Fruit fly (Drosophila melanogaster) whole organism, embryonic: ENCODE measurements around the gene Glg1.
A peak's percentile ranks its signal among the peaks of the same experiment; 100 is the strongest.

Experiments used
- Asciz ChIP-seq: fragments of 200-800 bp; sonication (Bioruptor generic); optimal IDR thresholded peaks from 2 replicates; lab custom pipeline; 2017; ENCODE audit warnings: missing biosample characterization, mild to moderate bottlenecking, missing genetic modification characterization, missing genetic modification reagents
- CG10654 ChIP-seq: fragments of 200-800 bp; sonication (Bioruptor generic); optimal IDR thresholded peaks from 2 replicates; lab custom pipeline; 2016; ENCODE audit warnings: missing biosample characterization, missing genetic modification characterization
- CG11093 ChIP-seq: fragments of 200-800 bp; sonication (Bioruptor generic); IDR thresholded peaks from 3 replicates; pipeline ENCODE4 v1.3.6; 2022; ENCODE audit warnings: missing biosample characterization, missing genetic modification characterization
- CG12104 ChIP-seq: fragments of 200-800 bp; sonication (Bioruptor generic); optimal IDR thresholded peaks from 3 replicates; lab custom pipeline; 2016; ENCODE audit warnings: missing biosample characterization, missing genetic modification characterization
- CG12155 ChIP-seq: fragments of 200-800 bp; sonication (Bioruptor generic); optimal IDR thresholded peaks from 3 replicates; lab custom pipeline; 2016; ENCODE audit warnings: missing biosample characterization, missing genetic modification characterization
- CG12219 ChIP-seq: fragments of 200-800 bp; sonication (Bioruptor generic); optimal IDR thresholded peaks from 3 replicates; lab custom pipeline; 2018; ENCODE audit warnings: missing biosample characterization, mild to moderate bottlenecking, missing genetic modification characterization
- CG12942 ChIP-seq: fragments of 200-800 bp; sonication (Bioruptor generic); optimal IDR thresholded peaks from 3 replicates; lab custom pipeline; 2016; ENCODE audit warnings: missing biosample characterization, missing genetic modification characterization
- CG14014 ChIP-seq: fragments of 200-800 bp; sonication (Bioruptor generic); IDR thresholded peaks from 2 replicates; pipeline ENCODE4 v1.3.6; 2022; ENCODE audit warnings: missing biosample characterization, missing genetic modification characterization
- CG14965 ChIP-seq: fragments of 200-800 bp; sonication (Bioruptor generic); optimal IDR thresholded peaks from 2 replicates; lab custom pipeline; 2016; ENCODE audit warnings: missing biosample characterization, missing genetic modification characterization, borderline replicate concordance
- CG15011 ChIP-seq: fragments of 200-800 bp; sonication (Bioruptor generic); optimal IDR thresholded peaks from 3 replicates; lab custom pipeline; 2018; ENCODE audit warnings: missing biosample characterization, mild to moderate bottlenecking, missing genetic modification characterization
- CG15479 ChIP-seq: fragments of 200-800 bp; sonication (Bioruptor generic); optimal IDR thresholded peaks from 3 replicates; lab custom pipeline; 2019; ENCODE audit warnings: missing biosample characterization, mild to moderate bottlenecking, missing genetic modification characterization, moderate library complexity
- CG16813 ChIP-seq: fragments of 200-800 bp; sonication (Bioruptor generic); IDR thresholded peaks from 3 replicates; pipeline ENCODE4 v1.3.6; 2022; ENCODE audit warnings: missing biosample characterization, missing genetic modification characterization; ENCODE audit not compliant: partially characterized antibody
- CG17186 ChIP-seq: fragments of 200-800 bp; sonication (Bioruptor generic); optimal IDR thresholded peaks from 3 replicates; lab custom pipeline; 2017; ENCODE audit warnings: missing biosample characterization, missing genetic modification reagents, missing genetic modification characterization
- CG17912 ChIP-seq: fragments of 200-800 bp; sonication (Bioruptor generic); optimal IDR thresholded peaks from 2 replicates; lab custom pipeline; 2018; ENCODE audit warnings: missing biosample characterization, mild to moderate bottlenecking, missing genetic modification characterization
- CG34422 ChIP-seq: fragments of 200-800 bp; sonication (Bioruptor generic); IDR thresholded peaks from 3 replicates; pipeline ENCODE4 v1.3.6; 2022; ENCODE audit warnings: missing biosample characterization, missing genetic modification characterization
- CG43689 ChIP-seq: fragments of 200-800 bp; sonication (Bioruptor generic); IDR thresholded peaks from 2 replicates; pipeline ENCODE4 v1.3.6; 2022; ENCODE audit warnings: missing biosample characterization, missing genetic modification characterization
- CG6175 ChIP-seq: fragments of 200-800 bp; sonication (Bioruptor generic); IDR thresholded peaks from 3 replicates; pipeline ENCODE4 v1.3.6; 2022; ENCODE audit warnings: missing biosample characterization, missing genetic modification characterization
- CG7357 ChIP-seq: fragments of 200-800 bp; sonication (Bioruptor generic); IDR thresholded peaks from 3 replicates; pipeline ENCODE4 v1.3.6; 2022; ENCODE audit warnings: missing biosample characterization, missing genetic modification characterization
- CG7372 ChIP-seq: fragments of 200-800 bp; sonication (Bioruptor generic); IDR thresholded peaks from 2 replicates; pipeline ENCODE4 v1.3.6; 2022; ENCODE audit warnings: missing biosample characterization, missing genetic modification characterization
- CG7556 ChIP-seq: fragments of 200-800 bp; sonication (Bioruptor generic); optimal IDR thresholded peaks from 2 replicates; lab custom pipeline; 2017; ENCODE audit warnings: missing biosample characterization, mild to moderate bottlenecking, missing genetic modification characterization
- CG7963 ChIP-seq: fragments of 200-800 bp; sonication (Bioruptor generic); IDR thresholded peaks from 3 replicates; pipeline ENCODE4 v1.3.6; 2022; ENCODE audit warnings: missing biosample characterization, missing genetic modification characterization; ENCODE audit not compliant: partially characterized antibody
- CG8089 ChIP-seq: fragments of 200-800 bp; sonication (Bioruptor generic); optimal IDR thresholded peaks from 3 replicates; lab custom pipeline; 2016; ENCODE audit warnings: missing biosample characterization, missing genetic modification characterization
- CG8290 ChIP-seq, 3 experiments: fragments of 200-800 bp; sonication (Bioruptor generic); optimal IDR thresholded peaks; 2 replicates each; lab custom pipeline; 2016 to 2019; ENCODE audit warnings: missing biosample characterization in 3 of 3, missing genetic modification characterization in 3 of 3, mild to moderate bottlenecking in 2 of 3, moderate library complexity in 1 of 3
- CoRest ChIP-seq: fragments of 200-800 bp; sonication (Bioruptor generic); optimal IDR thresholded peaks from 3 replicates; lab custom pipeline; 2018; ENCODE audit warnings: missing biosample characterization, mild to moderate bottlenecking, missing genetic modification characterization, moderate library complexity
- D19A ChIP-seq: fragments of 200-800 bp; optimal IDR thresholded peaks from 3 replicates; lab custom pipeline; 2019; ENCODE audit warnings: missing biosample characterization, mild to moderate bottlenecking, missing genetic modification characterization, moderate library complexity
- Dek ChIP-seq: fragments of 200-800 bp; sonication (Bioruptor generic); optimal IDR thresholded peaks from 3 replicates; lab custom pipeline; 2019; ENCODE audit warnings: missing biosample characterization, mild to moderate bottlenecking, missing genetic modification characterization, moderate library complexity
- Dip3 ChIP-seq: fragments of 200-800 bp; sonication (Bioruptor generic); optimal IDR thresholded peaks from 3 replicates; lab custom pipeline; 2016; ENCODE audit warnings: missing biosample characterization, missing genetic modification characterization
- Dref ChIP-seq: fragments of 200-800 bp; sonication (Bioruptor generic); IDR thresholded peaks from 2 replicates; pipeline ENCODE4 v1.3.6; 2022; ENCODE audit warnings: missing biosample characterization, missing genetic modification characterization
- H15 ChIP-seq: fragments of 200-800 bp; sonication (Bioruptor generic); IDR thresholded peaks from 3 replicates; pipeline ENCODE4 v1.3.6; 2022; ENCODE audit warnings: missing biosample characterization, missing genetic modification characterization
- Hey ChIP-seq: fragments of 200-800 bp; sonication (Bioruptor generic); optimal IDR thresholded peaks from 3 replicates; lab custom pipeline; 2018; ENCODE audit warnings: missing biosample characterization, mild to moderate bottlenecking, missing genetic modification characterization
- HmgD ChIP-seq: fragments of 200-800 bp; sonication (Bioruptor generic); optimal IDR thresholded peaks from 3 replicates; lab custom pipeline; 2016; ENCODE audit warnings: missing biosample characterization, missing genetic modification characterization
- Hmr ChIP-seq: fragments of 200-800 bp; sonication (Bioruptor generic); optimal IDR thresholded peaks from 3 replicates; lab custom pipeline; 2017; ENCODE audit warnings: mild to moderate bottlenecking, missing biosample characterization, missing genetic modification reagents, missing genetic modification characterization
- Opbp ChIP-seq: fragments of 200-800 bp; sonication (Bioruptor generic); IDR thresholded peaks from 3 replicates; pipeline ENCODE4 v1.3.6; 2022; ENCODE audit warnings: missing biosample characterization, missing genetic modification characterization; ENCODE audit not compliant: partially characterized antibody
- Six4 ChIP-seq: fragments of 200-800 bp; sonication (Bioruptor generic); optimal IDR thresholded peaks from 2 replicates; lab custom pipeline; 2016; ENCODE audit warnings: missing biosample characterization, missing genetic modification characterization
- bsh ChIP-seq, 2 experiments: fragments of 200-800 bp; sonication (Bioruptor generic); optimal IDR thresholded peaks; 2 replicates each; lab custom pipeline; 2017 to 2018; ENCODE audit warnings: mild to moderate bottlenecking in 2 of 2, missing biosample characterization in 2 of 2, missing genetic modification characterization in 2 of 2, moderate library complexity in 1 of 2
- chinmo ChIP-seq: fragments of 200-800 bp; sonication (Bioruptor generic); IDR thresholded peaks from 4 replicates; pipeline ENCODE4 v1.3.6; 2022; ENCODE audit warnings: missing biosample characterization, missing genetic modification characterization; ENCODE audit not compliant: partially characterized antibody
- croc ChIP-seq: fragments of 200-800 bp; sonication (Bioruptor generic); conservative IDR thresholded peaks from 3 replicates; pipeline ENCODE4 v1.3.6; 2022; ENCODE audit warnings: missing biosample characterization, missing genetic modification characterization
- exex ChIP-seq: fragments of 200-800 bp; sonication (Bioruptor generic); optimal IDR thresholded peaks from 4 replicates; lab custom pipeline; 2018; ENCODE audit warnings: missing biosample characterization, mild to moderate bottlenecking, missing genetic modification characterization, moderate library complexity
- gfzf ChIP-seq: fragments of 200-800 bp; sonication (Bioruptor generic); optimal IDR thresholded peaks from 2 replicates; lab custom pipeline; 2016; ENCODE audit warnings: missing biosample characterization, mild to moderate bottlenecking, missing genetic modification characterization, moderate library complexity
- hbn ChIP-seq: fragments of 200-800 bp; sonication (Bioruptor generic); IDR thresholded peaks from 2 replicates; pipeline ENCODE4 v1.3.6; 2022; ENCODE audit warnings: missing biosample characterization, missing genetic modification characterization; ENCODE audit not compliant: partially characterized antibody
- jing ChIP-seq: fragments of 200-800 bp; sonication (Bioruptor generic); optimal IDR thresholded peaks from 2 replicates; lab custom pipeline; 2018; ENCODE audit warnings: missing biosample characterization, mild to moderate bottlenecking, missing genetic modification characterization
- knrl ChIP-seq: fragments of 200-800 bp; sonication (Bioruptor generic); IDR thresholded peaks from 3 replicates; pipeline ENCODE4 v1.3.6; 2022; ENCODE audit warnings: missing biosample characterization, missing genetic modification characterization; ENCODE audit not compliant: partially characterized antibody
- lilli ChIP-seq: fragments of 200-800 bp; sonication (Bioruptor generic); optimal IDR thresholded peaks from 3 replicates; lab custom pipeline; 2016; ENCODE audit warnings: missing biosample characterization, missing genetic modification characterization
- mam ChIP-seq: fragments of 200-800 bp; sonication (Bioruptor generic); optimal IDR thresholded peaks from 3 replicates; lab custom pipeline; 2016; ENCODE audit warnings: missing biosample characterization, missing genetic modification characterization
- oc ChIP-seq: fragments of 200-800 bp; sonication (Bioruptor generic); optimal IDR thresholded peaks from 2 replicates; lab custom pipeline; 2018; ENCODE audit warnings: missing biosample characterization, mild to moderate bottlenecking, missing genetic modification characterization, moderate library complexity
- ssp ChIP-seq: fragments of 200-800 bp; sonication (Bioruptor generic); IDR thresholded peaks from 2 replicates; pipeline ENCODE4 v1.3.6; 2022; ENCODE audit warnings: missing biosample characterization, missing genetic modification characterization
- tio ChIP-seq: fragments of 200-800 bp; sonication (Bioruptor generic); optimal IDR thresholded peaks from 2 replicates; lab custom pipeline; 2017; ENCODE audit warnings: missing biosample characterization, missing genetic modification characterization, inconsistent platforms
- unc-4 ChIP-seq: fragments of 200-800 bp; sonication (Bioruptor generic); IDR thresholded peaks from 2 replicates; pipeline ENCODE4 v1.3.6; 2022; ENCODE audit warnings: missing biosample characterization, missing genetic modification characterization; ENCODE audit not compliant: partially characterized antibody
- usp ChIP-seq: fragments of >200 bp; optimal IDR thresholded peaks from 2 replicates; lab custom pipeline; 2017; ENCODE audit warnings: missing biosample characterization, missing genetic modification characterization
- zf30C ChIP-seq: fragments of 200-800 bp; sonication (Bioruptor generic); optimal IDR thresholded peaks from 3 replicates; lab custom pipeline; 2018; ENCODE audit warnings: missing biosample characterization, mild to moderate bottlenecking, missing genetic modification characterization

The Glg1 gene

DNA sequence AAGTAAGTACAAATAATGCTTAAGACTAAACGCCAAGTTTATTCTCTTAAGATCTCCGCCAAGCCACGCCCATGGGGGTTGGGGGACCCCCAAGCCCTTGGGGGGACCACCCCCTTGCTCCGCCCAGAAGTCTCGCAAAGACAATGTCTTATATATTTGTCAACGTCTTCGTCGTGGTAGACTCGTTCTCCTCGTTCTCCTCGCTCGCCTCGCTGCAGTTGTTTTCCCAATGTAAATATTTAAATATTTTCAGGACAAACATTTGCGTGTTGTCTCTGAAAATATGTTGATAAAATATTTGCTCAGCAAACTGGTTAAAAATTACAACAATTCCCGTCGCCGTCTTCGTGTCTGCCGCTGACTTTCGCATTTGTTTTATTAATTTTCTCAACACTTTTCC lies 43.1 kb downstream of the Glg1 start (continued):
- TF ChIP-seq CG7556 (GFP tag; lab: Kevin White, UChicago) (peak; percentile 64), lilli (GFP tag; lab: Kevin White, UChicago) (peak; percentile 0), CG6175 (GFP tag; lab: Robert Waterston, UW) (no peak), croc (GFP tag; lab: Robert Waterston, UW) (peak; percentile 81), CoRest (tag; lab: Kevin White, UChicago) (peak; percentile 76), Hey (no peak), CG7357 (GFP tag; lab: Robert Waterston, UW) (0 out of 3 replicates have a peak, but pooled peaks have one; percentile 12), CG34422 (GFP tag; lab: Robert Waterston, UW) (no peak), tio (no peak), Dek (tag; lab: Kevin White, UChicago) (no peak), CG14965 (peak; percentile 6), hbn (GFP tag; lab: Robert Waterston, UW) (no peak), CG10654 (GFP tag; lab: Kevin White, UChicago) (peak; percentile 47), Hmr (GFP tag; lab: Kevin White, UChicago) (peak; percentile 12), unc-4 (GFP tag; lab: Robert Waterston, UW) (no peak), usp (GFP tag; lab: Kevin White, UChicago) (no peak), mam (GFP tag; lab: Kevin White, UChicago) (no peak), CG15479 (GFP tag; lab: Kevin White, UChicago) (peak; percentile 91), exex (no peak), CG11093 (GFP tag; lab: Robert Waterston, UW) (peak; percentile 61; the same call in 1 of the 3 replicates), bsh (GFP tag; optimal IDR thresholded peaks at IDR 0.05; lab: Kevin White, UChicago) (peak in 1 of 2 experiments; percentile 87), Dip3 (GFP tag; lab: Kevin White, UChicago) (no peak), Dref (0 out of 2 replicates have a peak, but pooled peaks have one; percentile 7), CG14014 (no peak), CG12219 (GFP tag; lab: Kevin White, UChicago) (peak; percentile 41), knrl (GFP tag; lab: Robert Waterston, UW) (no peak), Six4 (GFP tag; lab: Kevin White, UChicago) (peak; percentile 9), chinmo (GFP tag; lab: Robert Waterston, UW) (no peak), Opbp (GFP tag; lab: Robert Waterston, UW) (no peak), gfzf (GFP tag; lab: Kevin White, UChicago) (no peak), ssp (GFP tag; lab: Robert Waterston, UW) (no peak), CG16813 (no peak), H15 (no peak), Asciz (peak; percentile 83), CG8089 (GFP tag; lab: Kevin White, UChicago) (peak; percentile 50), zf30C (GFP tag; lab: Kevin White, UChicago) (no peak), CG17912 (no peak), CG17186 (GFP tag; lab: Kevin White, UChicago) (peak; percentile 63), CG8290 (GFP tag; optimal IDR thresholded peaks at IDR 0.05; lab: Kevin White, UChicago) (peak; percentile 15), CG8290 (tag; optimal IDR thresholded peaks at IDR 0.05; lab: Kevin White, UChicago) (peak in 1 of 2 experiments; percentile 77), CG43689 (GFP tag; lab: Robert Waterston, UW) (no peak), CG7372 (GFP tag; lab: Robert Waterston, UW) (peak; percentile 32; the same call in 1 of the 2 replicates), HmgD (GFP tag; lab: Kevin White, UChicago) (no peak), D19A (tag; lab: Kevin White, UChicago) (peak; percentile 65), CG12155 (no peak), CG7963 (GFP tag; lab: Robert Waterston, UW) (no peak), CG12104 (GFP tag; lab: Kevin White, UChicago) (peak; percentile 68), oc (peak; percentile 70), jing (GFP tag; lab: Kevin White, UChicago) (no peak), CG15011 (peak; percentile 83), CG12942 (GFP tag; lab: Kevin White, UChicago) (peak; percentile 25)
